Fruit fly (Drosophila melanogaster) whole organism, embryonic: ENCODE data around the gene CG4733.

ENCODE experiments used
- Abd-B ChIP-seq: fragments of 200-800 bp; sonication (Bioruptor generic); optimal IDR thresholded peaks from 2 replicates; lab custom pipeline; 2018; ENCODE audit warnings: missing biosample characterization, mild to moderate bottlenecking, missing genetic modification characterization, moderate library complexity
- Antp ChIP-seq: fragments of 200-800 bp; sonication (Bioruptor generic); optimal IDR thresholded peaks from 3 replicates; lab custom pipeline; 2016; ENCODE audit warnings: missing biosample characterization, missing genetic modification characterization
- Atf6 ChIP-seq: fragments of 200-800 bp; sonication (Bioruptor generic); IDR thresholded peaks from 2 replicates; pipeline ENCODE4 v1.3.6; 2022; ENCODE audit warnings: missing biosample characterization, missing genetic modification characterization
- CG11398 ChIP-seq: fragments of 200-800 bp; sonication (Bioruptor generic); optimal IDR thresholded peaks from 2 replicates; lab custom pipeline; 2016; ENCODE audit warnings: missing biosample characterization, missing genetic modification characterization
- CG12391 ChIP-seq: fragments of 200-800 bp; sonication (Bioruptor generic); optimal IDR thresholded peaks from 3 replicates; lab custom pipeline; 2018; ENCODE audit warnings: missing biosample characterization, mild to moderate bottlenecking, missing genetic modification characterization, moderate library complexity
- CG13624 ChIP-seq: fragments of 200-800 bp; sonication (Bioruptor generic); optimal IDR thresholded peaks from 2 replicates; lab custom pipeline; 2016; ENCODE audit warnings: missing biosample characterization, missing genetic modification characterization
- CG13894 ChIP-seq: fragments of 200-800 bp; sonication (Bioruptor generic); optimal IDR thresholded peaks from 3 replicates; lab custom pipeline; 2018; ENCODE audit warnings: missing biosample characterization, mild to moderate bottlenecking, missing genetic modification characterization, moderate library complexity
- CG15073 ChIP-seq: fragments of 200-800 bp; sonication (Bioruptor generic); optimal IDR thresholded peaks from 2 replicates; lab custom pipeline; 2016; ENCODE audit warnings: missing biosample characterization, missing genetic modification characterization
- CG16863 ChIP-seq: fragments of 200-800 bp; sonication (Bioruptor generic); optimal IDR thresholded peaks from 3 replicates; lab custom pipeline; 2016; ENCODE audit warnings: missing biosample characterization, missing genetic modification characterization
- CG17328 ChIP-seq: fragments of 200-800 bp; sonication (Bioruptor generic); IDR thresholded peaks from 2 replicates; pipeline ENCODE4 v1.3.6; 2022; ENCODE audit warnings: missing biosample characterization, missing genetic modification characterization
- CG17612 ChIP-seq: fragments of 200-800 bp; sonication (Bioruptor generic); IDR thresholded peaks from 2 replicates; pipeline ENCODE4 v1.3.6; 2022; ENCODE audit warnings: missing biosample characterization, missing genetic modification characterization
- CG1792 ChIP-seq: fragments of 200-800 bp; sonication (Bioruptor generic); optimal IDR thresholded peaks from 2 replicates; lab custom pipeline; 2016; ENCODE audit warnings: missing biosample characterization, missing genetic modification characterization
- CG18619 ChIP-seq: fragments of 200-800 bp; sonication (Bioruptor generic); optimal IDR thresholded peaks from 3 replicates; lab custom pipeline; 2017; ENCODE audit warnings: missing biosample characterization, mild to moderate bottlenecking, missing genetic modification characterization
- CG3065 ChIP-seq: fragments of 200-800 bp; sonication (Bioruptor generic); optimal IDR thresholded peaks from 2 replicates; lab custom pipeline; 2016; ENCODE audit warnings: missing biosample characterization, missing genetic modification characterization
- CG31441 ChIP-seq: fragments of 200-800 bp; sonication (Bioruptor generic); IDR thresholded peaks from 2 replicates; pipeline ENCODE4 v1.3.6; 2022; ENCODE audit warnings: missing biosample characterization, missing genetic modification characterization
- CG32532 ChIP-seq: fragments of 200-800 bp; sonication (Bioruptor generic); IDR thresholded peaks from 2 replicates; pipeline ENCODE4 v1.3.6; 2022; ENCODE audit warnings: missing biosample characterization, missing genetic modification characterization
- CG32772 ChIP-seq: fragments of 200-800 bp; sonication (Bioruptor generic); IDR thresholded peaks from 2 replicates; pipeline ENCODE4 v1.3.6; 2022; ENCODE audit warnings: missing biosample characterization, missing genetic modification characterization
- CG33213 ChIP-seq: fragments of 200-800 bp; sonication (Bioruptor generic); optimal IDR thresholded peaks from 3 replicates; lab custom pipeline; 2016; ENCODE audit warnings: missing biosample characterization, missing genetic modification characterization
- CG33557 ChIP-seq: fragments of 200-800 bp; sonication (Bioruptor generic); optimal IDR thresholded peaks from 2 replicates; lab custom pipeline; 2019; ENCODE audit warnings: missing biosample characterization, mild to moderate bottlenecking, missing genetic modification characterization, moderate library complexity
- CG4360 ChIP-seq: fragments of 200-800 bp; sonication (Bioruptor generic); IDR thresholded peaks from 2 replicates; pipeline ENCODE4 v1.3.6; 2022; ENCODE audit warnings: missing biosample characterization, missing genetic modification characterization
- CG6175 ChIP-seq: fragments of 200-800 bp; sonication (Bioruptor generic); IDR thresholded peaks from 3 replicates; pipeline ENCODE4 v1.3.6; 2022; ENCODE audit warnings: missing biosample characterization, missing genetic modification characterization
- CG9797 ChIP-seq: fragments of 200-800 bp; sonication (Bioruptor generic); optimal IDR thresholded peaks from 3 replicates; lab custom pipeline; 2018; ENCODE audit warnings: missing biosample characterization, mild to moderate bottlenecking, missing genetic modification characterization
- CG9932 ChIP-seq: fragments of 200-800 bp; sonication (Bioruptor generic); IDR thresholded peaks from 2 replicates; pipeline ENCODE4 v1.3.6; 2022; ENCODE audit warnings: missing biosample characterization, missing genetic modification characterization
- Camta ChIP-seq: fragments of 200-800 bp; sonication (Bioruptor generic); optimal IDR thresholded peaks from 2 replicates; lab custom pipeline; 2016; ENCODE audit warnings: missing biosample characterization, missing genetic modification characterization
- Dp ChIP-seq: fragments of 200-800 bp; sonication (Bioruptor generic); optimal IDR thresholded peaks from 2 replicates; lab custom pipeline; 2018; ENCODE audit warnings: missing biosample characterization, mild to moderate bottlenecking, missing genetic modification characterization, moderate library complexity
- Hr39 ChIP-seq: fragments of >200 bp; optimal IDR thresholded peaks from 2 replicates; lab custom pipeline; 2017
- MTF-1 ChIP-seq: fragments of 200-800 bp; sonication (Bioruptor generic); optimal IDR thresholded peaks from 2 replicates; lab custom pipeline; 2018; ENCODE audit warnings: missing biosample characterization, mild to moderate bottlenecking, missing genetic modification characterization, borderline replicate concordance
- ab ChIP-seq: fragments of 200-800 bp; sonication (Bioruptor generic); optimal IDR thresholded peaks from 2 replicates; lab custom pipeline; 2016; ENCODE audit warnings: missing biosample characterization, missing genetic modification characterization
- al ChIP-seq: fragments of 200-800 bp; sonication (Bioruptor generic); IDR thresholded peaks from 2 replicates; pipeline ENCODE4 v1.3.6; 2022; ENCODE audit warnings: missing biosample characterization, missing genetic modification characterization
- bigmax ChIP-seq: fragments of 200-800 bp; sonication (Bioruptor generic); optimal IDR thresholded peaks from 2 replicates; lab custom pipeline; 2018; ENCODE audit warnings: missing biosample characterization, mild to moderate bottlenecking, missing genetic modification characterization
- fru ChIP-seq: fragments of >200 bp; optimal IDR thresholded peaks from 2 replicates; lab custom pipeline; 2017
- ham ChIP-seq: fragments of 200-800 bp; sonication (Bioruptor generic); IDR thresholded peaks from 2 replicates; pipeline ENCODE4 v1.3.6; 2022; ENCODE audit warnings: missing biosample characterization, missing genetic modification characterization
- ind ChIP-seq: fragments of 200-800 bp; sonication (Bioruptor generic); optimal IDR thresholded peaks from 3 replicates; lab custom pipeline; 2016; ENCODE audit warnings: missing biosample characterization, missing genetic modification characterization
- lmd ChIP-seq: fragments of 200-800 bp; sonication (Bioruptor generic); IDR thresholded peaks from 2 replicates; pipeline ENCODE4 v1.3.6; 2022; ENCODE audit warnings: missing biosample characterization, missing genetic modification characterization
- luna ChIP-seq: fragments of 200-800 bp; sonication (Bioruptor generic); optimal IDR thresholded peaks from 2 replicates; lab custom pipeline; 2016; ENCODE audit warnings: missing biosample characterization, missing genetic modification characterization
- oc ChIP-seq: fragments of 200-800 bp; sonication (Bioruptor generic); optimal IDR thresholded peaks from 2 replicates; lab custom pipeline; 2018; ENCODE audit warnings: missing biosample characterization, mild to moderate bottlenecking, missing genetic modification characterization, moderate library complexity
- org-1 ChIP-seq: fragments of 200-800 bp; sonication (Bioruptor generic); optimal IDR thresholded peaks from 2 replicates; lab custom pipeline; 2017; ENCODE audit warnings: missing biosample characterization, missing genetic modification characterization
- pan ChIP-seq, 4 experiments: fragments of >200 bp in 3 of 4; fragments of 200-800 bp in 1 of 4; sonication (Bioruptor generic) in 1 of 4; optimal IDR thresholded peaks in 3 of 4; IDR thresholded peaks in 1 of 4; 2 replicates each; pipeline versions ENCODE4 v1.3.6 to Lab custom; 2017 to 2022; ENCODE audit warnings: missing biosample characterization in 2 of 4, missing genetic modification characterization in 2 of 4, mixed read lengths in 1 of 4
- pita ChIP-seq: fragments of 200-800 bp; sonication (Bioruptor generic); optimal IDR thresholded peaks from 2 replicates; lab custom pipeline; 2017; ENCODE audit warnings: missing biosample characterization, mild to moderate bottlenecking, missing genetic modification characterization
- prd ChIP-seq, 3 experiments: fragments of >200 bp in 2 of 3; fragments of 200-800 bp in 1 of 3; sonication (Bioruptor generic) in 1 of 3; optimal IDR thresholded peaks in 2 of 3; IDR thresholded peaks in 1 of 3; 2 replicates in 2 of 3; 3 replicates in 1 of 3; pipeline versions ENCODE4 v1.3.6 to Lab custom; 2017 to 2022; ENCODE audit warnings: missing biosample characterization in 1 of 3, missing genetic modification characterization in 1 of 3
- sens-2 ChIP-seq: fragments of 200-800 bp; sonication (Bioruptor generic); IDR thresholded peaks from 2 replicates; pipeline ENCODE4 v1.3.6; 2022; ENCODE audit warnings: missing biosample characterization, missing genetic modification characterization
- sim ChIP-seq: fragments of 200-800 bp; sonication (Bioruptor generic); IDR thresholded peaks from 2 replicates; pipeline ENCODE4 v1.3.6; 2022; ENCODE audit warnings: missing biosample characterization, missing genetic modification characterization
- so ChIP-seq: fragments of 200-800 bp; sonication (Bioruptor generic); IDR thresholded peaks from 3 replicates; pipeline ENCODE4 v1.3.6; 2022; ENCODE audit warnings: missing biosample characterization, missing genetic modification characterization
- sob ChIP-seq: fragments of 200-800 bp; sonication (Bioruptor generic); IDR thresholded peaks from 2 replicates; pipeline ENCODE4 v1.3.6; 2022; ENCODE audit warnings: missing biosample characterization, missing genetic modification characterization
- sqz ChIP-seq: fragments of 200-800 bp; sonication (Bioruptor generic); optimal IDR thresholded peaks from 3 replicates; lab custom pipeline; 2018; ENCODE audit warnings: missing biosample characterization, mild to moderate bottlenecking, missing genetic modification characterization
- tin ChIP-seq: fragments of 200-800 bp; sonication (Bioruptor generic); optimal IDR thresholded peaks from 3 replicates; lab custom pipeline; 2016; ENCODE audit warnings: missing biosample characterization, missing genetic modification characterization
- tll ChIP-seq, 2 experiments: fragments of 200-800 bp in 1 of 2; fragments of >200 bp in 1 of 2; sonication (Bioruptor generic) in 1 of 2; optimal IDR thresholded peaks; 2 replicates each; lab custom pipeline; 2017 to 2019; ENCODE audit warnings: missing biosample characterization in 2 of 2, missing genetic modification characterization in 2 of 2, mild to moderate bottlenecking in 1 of 2, moderate library complexity in 1 of 2
- trem ChIP-seq: fragments of 200-800 bp; optimal IDR thresholded peaks from 3 replicates; lab custom pipeline; 2019; ENCODE audit warnings: missing biosample characterization, mild to moderate bottlenecking, missing genetic modification characterization, moderate library complexity
- unpg ChIP-seq: fragments of 200-800 bp; sonication (Bioruptor generic); optimal IDR thresholded peaks from 3 replicates; lab custom pipeline; 2018; ENCODE audit warnings: missing biosample characterization, mild to moderate bottlenecking, missing genetic modification characterization, moderate library complexity
- usp ChIP-seq: fragments of >200 bp; optimal IDR thresholded peaks from 2 replicates; lab custom pipeline; 2017; ENCODE audit warnings: missing biosample characterization, missing genetic modification characterization

The CG4733 gene

DNA sequence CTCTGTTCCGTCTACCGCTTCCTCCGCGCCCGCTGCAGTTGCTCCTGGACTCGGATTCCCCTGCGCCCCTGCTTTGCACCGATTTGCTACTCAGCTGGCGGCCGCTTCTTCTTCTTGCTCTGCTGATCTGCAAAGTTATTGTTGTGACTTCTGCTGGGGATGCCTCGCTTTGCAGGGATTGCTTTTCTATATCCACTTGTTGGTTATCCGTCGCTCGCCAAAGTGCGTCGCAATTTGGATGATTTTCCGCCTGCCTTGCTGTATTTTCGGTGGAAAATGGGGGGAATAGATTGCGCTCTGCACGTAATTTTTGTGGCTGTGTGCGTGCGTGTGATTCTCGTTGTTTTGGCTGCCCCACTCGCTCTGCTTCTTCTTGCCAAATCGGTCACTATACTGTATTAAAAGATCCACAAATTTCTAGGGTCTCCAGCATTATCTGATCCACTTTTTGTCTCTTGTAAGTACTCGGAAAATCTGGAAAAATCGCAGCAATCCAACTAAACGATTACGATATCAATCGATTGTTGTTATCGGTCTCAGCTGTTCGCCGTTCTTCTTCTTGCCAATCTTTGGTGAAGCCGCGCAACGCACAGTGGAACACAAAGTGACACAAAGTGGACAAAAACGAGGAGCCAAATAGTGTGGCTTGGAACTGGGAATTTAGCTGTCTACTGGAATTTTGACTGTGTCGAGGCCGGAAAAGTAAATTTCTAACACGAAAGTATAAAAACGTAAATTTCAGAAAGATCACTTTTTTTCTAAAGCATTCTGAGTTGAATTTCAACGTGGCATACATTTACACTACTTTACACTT, 12.6 kb downstream of the CG4733 start, which contains the start of gene ClpX (continued):
- TF ChIP-seq CG33557 (peak; percentile 2), CG18619 (GFP tag; lab: Kevin White, UChicago) (no peak), pan (optimal IDR thresholded peaks at IDR 0.05; lab: Kevin White, UChicago) (no peak), pan (GFP tag; optimal IDR thresholded peaks at IDR 0.05 in 1 of 2, IDR thresholded peaks at IDR 0.05 in 1 of 2) (peak in 1 of 2 experiments; percentile 12), sqz (GFP tag; lab: Kevin White, UChicago) (no peak), CG11398 (GFP tag; lab: Kevin White, UChicago) (no peak), CG33213 (no peak), pita (GFP tag; lab: Kevin White, UChicago) (no peak), Hr39 (no peak), CG12391 (tag; lab: Kevin White, UChicago) (peak; percentile 7), tll (GFP tag; optimal IDR thresholded peaks at IDR 0.05; lab: Kevin White, UChicago) (no peak), bigmax (GFP tag; lab: Kevin White, UChicago) (no peak), CG1792 (GFP tag; lab: Kevin White, UChicago) (no peak), usp (GFP tag; lab: Kevin White, UChicago) (no peak), ind (GFP tag; lab: Kevin White, UChicago) (no peak), oc (tag; lab: Kevin White, UChicago) (no peak), lmd (GFP tag; lab: Robert Waterston, UW) (no peak), fru (lab: Kevin White, UChicago) (no peak), trem (tag; lab: Kevin White, UChicago) (peak; percentile 57), so (GFP tag; lab: Robert Waterston, UW) (no peak), CG17612 (GFP tag; lab: Robert Waterston, UW) (no peak), prd (optimal IDR thresholded peaks at IDR 0.05; lab: Kevin White, UChicago) (no peak), prd (GFP tag; IDR thresholded peaks at IDR 0.05; lab: Robert Waterston, UW) (no peak), CG32532 (GFP tag; lab: Robert Waterston, UW) (no peak), CG31441 (GFP tag; lab: Robert Waterston, UW) (no peak), CG9797 (GFP tag; lab: Kevin White, UChicago) (peak; percentile 23), Atf6 (no peak), CG4360 (GFP tag; lab: Robert Waterston, UW) (no peak), MTF-1 (GFP tag; lab: Kevin White, UChicago) (peak; percentile 54), Camta (GFP tag; lab: Kevin White, UChicago) (no peak), CG15073 (GFP tag; lab: Kevin White, UChicago) (no peak), CG13624 (GFP tag; lab: Kevin White, UChicago) (peak; percentile 55), ab (no peak), sim (no peak), luna (GFP tag; lab: Kevin White, UChicago) (no peak), CG3065 (GFP tag; lab: Kevin White, UChicago) (no peak), Dp (peak; percentile 51), sob (GFP tag; lab: Robert Waterston, UW) (no peak), sens-2 (0 out of 2 replicates have a peak, but pooled peaks have one; percentile 10), tin (GFP tag; lab: Kevin White, UChicago) (no peak), org-1 (no peak), CG17328 (GFP tag; lab: Robert Waterston, UW) (no peak), CG16863 (GFP tag; lab: Kevin White, UChicago) (no peak), unpg (GFP tag; lab: Kevin White, UChicago) (no peak), Antp (GFP tag; lab: Kevin White, UChicago) (no peak), CG9932 (no peak), Abd-B (GFP tag; lab: Kevin White, UChicago) (no peak), CG13894 (tag; lab: Kevin White, UChicago) (peak; percentile 10), CG32772 (GFP tag; lab: Robert Waterston, UW) (no peak), CG6175 (no peak), ham (no peak), al (GFP tag; lab: Robert Waterston, UW) (no peak)
